Fruit fly (Drosophila melanogaster) whole organism, embryonic: ENCODE measurements around the gene CG1233.

Experiments
- Abd-B ChIP-seq: fragments of 200-800 bp; sonication (Bioruptor generic); optimal IDR thresholded peaks from 2 replicates; lab custom pipeline; 2018; ENCODE audit warnings: missing biosample characterization, mild to moderate bottlenecking, missing genetic modification characterization, moderate library complexity
- Aef1 ChIP-seq: fragments of 200-800 bp; sonication (Bioruptor generic); IDR thresholded peaks from 3 replicates; pipeline ENCODE4 v1.3.6; 2022; ENCODE audit warnings: missing biosample characterization, missing genetic modification characterization
- Awh ChIP-seq: fragments of 200-800 bp; sonication (Bioruptor generic); IDR thresholded peaks from 2 replicates; pipeline ENCODE4, ENCODE4 v1.3.6; 2022; ENCODE audit warnings: missing biosample characterization, missing genetic modification characterization
- CG10462 ChIP-seq: fragments of 200-800 bp; sonication (Bioruptor generic); optimal IDR thresholded peaks from 2 replicates; lab custom pipeline; 2016; ENCODE audit warnings: missing biosample characterization, missing genetic modification characterization
- CG11456 ChIP-seq: fragments of 200-800 bp; sonication (Bioruptor generic); IDR thresholded peaks from 3 replicates; pipeline ENCODE4 v1.3.6; 2022; ENCODE audit warnings: missing biosample characterization, missing genetic modification characterization
- CG11560 ChIP-seq: fragments of 200-800 bp; sonication (Bioruptor generic); IDR thresholded peaks from 3 replicates; pipeline ENCODE4 v1.3.6; 2022; ENCODE audit warnings: missing biosample characterization, missing genetic modification characterization
- CG1233 ChIP-seq: fragments of 200-800 bp; sonication (Bioruptor generic); optimal IDR thresholded peaks from 4 replicates; lab custom pipeline; 2018; ENCODE audit warnings: missing biosample characterization, mild to moderate bottlenecking, missing genetic modification characterization
- CG14014 ChIP-seq: fragments of 200-800 bp; sonication (Bioruptor generic); IDR thresholded peaks from 2 replicates; pipeline ENCODE4 v1.3.6; 2022; ENCODE audit warnings: missing biosample characterization, missing genetic modification characterization
- CG15011 ChIP-seq: fragments of 200-800 bp; sonication (Bioruptor generic); optimal IDR thresholded peaks from 3 replicates; lab custom pipeline; 2018; ENCODE audit warnings: missing biosample characterization, mild to moderate bottlenecking, missing genetic modification characterization
- CG18476 ChIP-seq: fragments of 200-800 bp; sonication (Bioruptor generic); optimal IDR thresholded peaks from 2 replicates; lab custom pipeline; 2016; ENCODE audit warnings: missing biosample characterization, mild to moderate bottlenecking, missing genetic modification characterization
- CG2116 ChIP-seq: fragments of 200-800 bp; sonication (Bioruptor generic); optimal IDR thresholded peaks from 3 replicates; lab custom pipeline; 2018; ENCODE audit warnings: missing biosample characterization, mild to moderate bottlenecking, missing genetic modification characterization
- CG3838 ChIP-seq: fragments of 200-800 bp; sonication (Bioruptor generic); optimal IDR thresholded peaks from 3 replicates; lab custom pipeline; 2016; ENCODE audit warnings: missing biosample characterization, missing genetic modification characterization
- CG3847 ChIP-seq: fragments of 200-800 bp; sonication (Bioruptor generic); IDR thresholded peaks from 2 replicates; pipeline ENCODE4 v1.3.6; 2022; ENCODE audit warnings: missing biosample characterization, missing genetic modification characterization
- CG5953 ChIP-seq: fragments of 200-800 bp; sonication (Bioruptor generic); IDR thresholded peaks from 2 replicates; pipeline ENCODE4 v1.3.6; 2022; ENCODE audit warnings: missing biosample characterization, missing genetic modification characterization
- CG6765 ChIP-seq: fragments of 200-800 bp; sonication (Bioruptor generic); optimal IDR thresholded peaks from 3 replicates; lab custom pipeline; 2017; ENCODE audit warnings: missing biosample characterization, mild to moderate bottlenecking, missing genetic modification characterization
- CG8089 ChIP-seq: fragments of 200-800 bp; sonication (Bioruptor generic); optimal IDR thresholded peaks from 3 replicates; lab custom pipeline; 2016; ENCODE audit warnings: missing biosample characterization, missing genetic modification characterization
- CG9609 ChIP-seq: fragments of 200-800 bp; sonication (Bioruptor generic); optimal IDR thresholded peaks from 3 replicates; lab custom pipeline; 2016; ENCODE audit warnings: missing biosample characterization, missing genetic modification characterization
- Dad ChIP-seq: fragments of 200-800 bp; sonication (Bioruptor generic); optimal IDR thresholded peaks from 3 replicates; lab custom pipeline; 2016; ENCODE audit warnings: missing biosample characterization, missing genetic modification characterization
- Deaf1 ChIP-seq: fragments of 200-800 bp; optimal IDR thresholded peaks from 3 replicates; lab custom pipeline; 2019; ENCODE audit warnings: missing biosample characterization, mild to moderate bottlenecking, missing genetic modification characterization, moderate library complexity
- Dfd ChIP-seq, 2 experiments: fragments of >200 bp; optimal IDR thresholded peaks; 2 replicates each; lab custom pipeline; 2017; ENCODE audit warnings: missing biosample characterization in 2 of 2, missing genetic modification characterization in 2 of 2
- Dip3 ChIP-seq: fragments of 200-800 bp; sonication (Bioruptor generic); optimal IDR thresholded peaks from 3 replicates; lab custom pipeline; 2016; ENCODE audit warnings: missing biosample characterization, missing genetic modification characterization
- Dref ChIP-seq: fragments of 200-800 bp; sonication (Bioruptor generic); IDR thresholded peaks from 2 replicates; pipeline ENCODE4 v1.3.6; 2022; ENCODE audit warnings: missing biosample characterization, missing genetic modification characterization
- Ets97D ChIP-seq: fragments of 200-800 bp; sonication (Bioruptor generic); optimal IDR thresholded peaks from 3 replicates; lab custom pipeline; 2016; ENCODE audit warnings: missing biosample characterization, missing genetic modification characterization
- Mad ChIP-seq: fragments of 200-800 bp; sonication (Bioruptor generic); optimal IDR thresholded peaks from 2 replicates; lab custom pipeline; 2016; ENCODE audit warnings: missing biosample characterization, missing genetic modification characterization
- Mes4 ChIP-seq: fragments of 200-800 bp; sonication (Bioruptor generic); optimal IDR thresholded peaks from 2 replicates; lab custom pipeline; 2016; ENCODE audit warnings: missing biosample characterization, missing genetic modification characterization
- Mrtf ChIP-seq: fragments of 200-800 bp; sonication (Bioruptor generic); IDR thresholded peaks from 3 replicates; pipeline ENCODE4 v1.3.6; 2022; ENCODE audit warnings: missing biosample characterization, missing genetic modification characterization
- NfI ChIP-seq: fragments of 200-800 bp; sonication (Bioruptor generic); optimal IDR thresholded peaks from 3 replicates; lab custom pipeline; 2018; ENCODE audit warnings: missing biosample characterization, mild to moderate bottlenecking, missing genetic modification characterization, moderate library complexity
- Ptx1 ChIP-seq: fragments of 200-800 bp; sonication (Bioruptor generic); IDR thresholded peaks from 2 replicates; pipeline ENCODE4 v1.3.6; 2022; ENCODE audit warnings: missing biosample characterization, missing genetic modification characterization
- Rfx ChIP-seq: fragments of 200-800 bp; sonication (Bioruptor generic); IDR thresholded peaks from 2 replicates; pipeline ENCODE4 v1.3.6; 2022; ENCODE audit warnings: missing biosample characterization, missing genetic modification characterization
- Sox102F ChIP-seq: fragments of 200-800 bp; sonication (Bioruptor generic); optimal IDR thresholded peaks from 2 replicates; lab custom pipeline; 2018; ENCODE audit warnings: missing biosample characterization, mild to moderate bottlenecking, missing genetic modification characterization, moderate library complexity
- Trl ChIP-seq, 3 experiments: fragments of >200 bp in 2 of 3; fragments of 200-800 bp in 1 of 3; sonication (Bioruptor generic) in 1 of 3; optimal IDR thresholded peaks; 2 replicates in 1 of 3; 3 replicates in 2 of 3; lab custom pipeline; 2016 to 2017; ENCODE audit warnings: missing biosample characterization in 1 of 3, missing genetic modification characterization in 1 of 3
- ap ChIP-seq: fragments of 200-800 bp; sonication (Bioruptor generic); IDR thresholded peaks from 2 replicates; pipeline ENCODE4 v1.3.6; 2022; ENCODE audit warnings: missing biosample characterization, missing genetic modification characterization
- ara ChIP-seq: fragments of 200-800 bp; sonication (Bioruptor generic); IDR thresholded peaks from 2 replicates; pipeline ENCODE4 v1.3.6; 2022; ENCODE audit warnings: missing biosample characterization, missing genetic modification characterization
- bab2 ChIP-seq: fragments of 200-800 bp; sonication (Bioruptor generic); optimal IDR thresholded peaks from 2 replicates; lab custom pipeline; 2016; ENCODE audit warnings: missing biosample characterization, missing genetic modification characterization
- chif ChIP-seq, 2 experiments: fragments of 200-800 bp; sonication (Bioruptor generic); optimal IDR thresholded peaks; 3 replicates each; lab custom pipeline; 2016; ENCODE audit warnings: missing biosample characterization in 2 of 2, missing genetic modification characterization in 2 of 2
- dmrt11E ChIP-seq: fragments of 200-800 bp; sonication (Bioruptor generic); optimal IDR thresholded peaks from 3 replicates; lab custom pipeline; 2018; ENCODE audit warnings: missing biosample characterization, mild to moderate bottlenecking, missing genetic modification characterization, moderate library complexity
- en ChIP-seq: fragments of 200-800 bp; sonication (Bioruptor generic); optimal IDR thresholded peaks from 2 replicates; lab custom pipeline; 2016; ENCODE audit warnings: missing biosample characterization, missing genetic modification characterization
- gro ChIP-seq: fragments of 200-800 bp; sonication (Bioruptor generic); optimal IDR thresholded peaks from 2 replicates; lab custom pipeline; 2016; ENCODE audit warnings: missing biosample characterization, missing genetic modification characterization
- hth ChIP-seq: fragments of >200 bp; optimal IDR thresholded peaks from 2 replicates; lab custom pipeline; 2017; ENCODE audit warnings: inconsistent platforms
- jigr1 ChIP-seq: fragments of 200-800 bp; sonication (Bioruptor generic); IDR thresholded peaks from 3 replicates; pipeline ENCODE4 v1.3.6; 2022; ENCODE audit warnings: missing biosample characterization, missing genetic modification characterization
- peb ChIP-seq: fragments of 200-800 bp; sonication (Bioruptor generic); IDR thresholded peaks from 2 replicates; pipeline ENCODE4 v1.3.6; 2022; ENCODE audit warnings: missing biosample characterization, missing genetic modification characterization
- sc ChIP-seq, 3 experiments: fragments of >200 bp in 2 of 3; fragments of 200-800 bp in 1 of 3; sonication (Bioruptor generic) in 1 of 3; optimal IDR thresholded peaks; 2 replicates in 2 of 3; 3 replicates in 1 of 3; lab custom pipeline; 2017; ENCODE audit warnings: mild to moderate bottlenecking in 1 of 3, missing biosample characterization in 1 of 3, missing genetic modification characterization in 1 of 3, missing genetic modification reagents in 1 of 3
- slou ChIP-seq: fragments of 200-800 bp; sonication (Bioruptor generic); optimal IDR thresholded peaks from 3 replicates; lab custom pipeline; 2016; ENCODE audit warnings: missing biosample characterization, missing genetic modification characterization
- stc ChIP-seq: fragments of 200-800 bp; sonication (Bioruptor generic); IDR thresholded peaks from 2 replicates; pipeline ENCODE4 v1.3.6; 2022; ENCODE audit warnings: missing biosample characterization, missing genetic modification characterization
- tgo ChIP-seq: fragments of 200-800 bp; sonication (Bioruptor generic); IDR thresholded peaks from 3 replicates; pipeline ENCODE4 v1.3.6; 2022; ENCODE audit warnings: missing biosample characterization, missing genetic modification characterization
- trem ChIP-seq: fragments of 200-800 bp; optimal IDR thresholded peaks from 3 replicates; lab custom pipeline; 2019; ENCODE audit warnings: missing biosample characterization, mild to moderate bottlenecking, missing genetic modification characterization, moderate library complexity
- trh ChIP-seq: fragments of 200-800 bp; sonication (Bioruptor generic); optimal IDR thresholded peaks from 2 replicates; lab custom pipeline; 2016; ENCODE audit warnings: missing biosample characterization, missing genetic modification characterization
- vnd ChIP-seq: fragments of 200-800 bp; sonication (Bioruptor generic); IDR thresholded peaks from 3 replicates; pipeline ENCODE4 v1.3.6; 2022; ENCODE audit warnings: missing biosample characterization, missing genetic modification characterization; ENCODE audit not compliant: partially characterized antibody
- vvl ChIP-seq: fragments of 200-800 bp; sonication (Bioruptor generic); IDR thresholded peaks from 2 replicates; pipeline ENCODE4 v1.3.6; 2022; ENCODE audit warnings: missing biosample characterization, missing genetic modification characterization

CG1233 gene

DNA sequence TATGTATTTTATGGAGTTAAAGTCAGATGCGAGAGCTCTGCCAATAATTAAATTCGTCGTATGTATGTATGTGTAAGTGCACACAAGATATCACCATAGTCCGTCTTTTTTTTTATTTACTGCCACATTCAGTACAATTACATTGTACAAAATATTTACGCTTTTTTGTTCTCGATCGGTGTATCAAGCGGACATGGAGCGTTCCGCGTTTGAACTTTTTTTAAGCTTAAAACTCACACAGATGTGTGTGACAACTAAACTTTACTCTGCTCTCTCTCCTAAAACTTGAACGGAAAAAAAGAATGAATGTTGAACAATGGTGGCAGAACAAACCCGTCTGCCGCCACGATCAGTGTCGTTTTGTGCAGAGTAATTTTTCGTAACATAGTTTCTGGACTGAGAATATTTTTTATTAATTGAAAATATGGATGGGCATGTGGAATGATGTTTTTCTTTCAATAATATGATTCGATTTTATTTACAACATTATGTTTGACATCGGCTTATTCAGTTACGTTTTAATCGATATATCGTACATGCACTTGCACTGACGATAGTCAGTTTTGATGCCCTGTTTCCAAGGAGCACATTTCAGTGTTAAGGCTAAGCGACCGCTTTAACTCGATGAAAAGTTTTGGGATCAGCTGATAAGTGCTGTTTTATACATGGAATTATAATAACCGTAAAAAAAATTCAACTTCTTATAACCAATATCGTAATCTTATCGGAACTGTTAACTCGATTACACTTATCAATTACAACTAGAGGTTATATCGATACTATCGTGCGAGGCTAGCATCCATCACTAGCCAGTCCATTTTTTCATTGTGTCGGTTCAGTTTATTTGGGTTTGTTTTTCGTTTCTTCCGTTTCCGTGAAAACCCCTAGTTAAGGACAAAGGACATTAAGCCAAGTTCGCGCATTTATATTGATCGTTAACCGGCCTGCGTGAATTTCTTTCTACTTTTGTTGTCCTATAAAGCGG, 14.3 kb upstream of the CG1233 start, which contains the start of gene mth:
TSS of gene mth (minus strand) at position 302 of the 985 bp plus-strand sequence.
- 0 out of 2 replicates have a peak, but pooled peaks have one; percentile 28 for TF ChIP-seq CG14014 (GFP tag; lab: Robert Waterston, UW)
- no peak for TF ChIP-seq hth (lab: Kevin White, UChicago)
- TF ChIP-seq CG15011 (GFP tag; lab: Kevin White, UChicago), result peak; percentile 16
- peak; percentile 24 for TF ChIP-seq CG10462 (GFP tag; lab: Kevin White, UChicago)
- peak; percentile 99 for TF ChIP-seq vnd (GFP tag; lab: Robert Waterston, UW)
- peak; percentile 74; the same call in 1 of the 3 replicates for TF ChIP-seq CG11560 (tag; lab: Robert Waterston, UW)
- TF ChIP-seq Ets97D (GFP tag; lab: Kevin White, UChicago), result peak; percentile 77
- peak; percentile 49 for TF ChIP-seq Ptx1 (GFP tag; lab: Robert Waterston, UW)
- peak; percentile 5 for TF ChIP-seq bab2
- peak; percentile 31 for TF ChIP-seq Sox102F (GFP tag; lab: Kevin White, UChicago)
- no peak for TF ChIP-seq ap (GFP tag; lab: Robert Waterston, UW)
- TF ChIP-seq slou (GFP tag; lab: Kevin White, UChicago), result no peak
- peak; percentile 48 for TF ChIP-seq NfI (GFP tag; lab: Kevin White, UChicago)
- TF ChIP-seq Deaf1 (tag; lab: Kevin White, UChicago), result peak; percentile 25
- TF ChIP-seq CG3838, result no peak
- no peak for TF ChIP-seq tgo (GFP tag; lab: Robert Waterston, UW)
- peak; percentile 43 for TF ChIP-seq Mad (GFP tag; lab: Kevin White, UChicago)
- TF ChIP-seq CG8089 (GFP tag; lab: Kevin White, UChicago), result peak; percentile 52
- TF ChIP-seq jigr1 (GFP tag; lab: Robert Waterston, UW), result no peak
- TF ChIP-seq CG3847 (GFP tag; lab: Robert Waterston, UW), result peak; percentile 49
- peak; percentile 79 for TF ChIP-seq Dref (GFP tag; lab: Robert Waterston, UW)
- TF ChIP-seq trh, result no peak
- TF ChIP-seq sc (optimal IDR thresholded peaks at IDR 0.05; lab: Kevin White, UChicago), result no peak
- no peak for TF ChIP-seq sc (GFP tag; optimal IDR thresholded peaks at IDR 0.05; lab: Kevin White, UChicago)
- no peak for TF ChIP-seq peb
- TF ChIP-seq Dad (GFP tag; lab: Kevin White, UChicago), result peak; percentile 48
- peak; percentile 64 for TF ChIP-seq gro (GFP tag; lab: Kevin White, UChicago)
- TF ChIP-seq CG9609 (GFP tag; lab: Kevin White, UChicago), result peak; percentile 60
- no peak for TF ChIP-seq ara (GFP tag; lab: Robert Waterston, UW)
- peak; percentile 16 for TF ChIP-seq CG18476
- peak; percentile 51 for TF ChIP-seq vvl (GFP tag; lab: Robert Waterston, UW)
- no peak for TF ChIP-seq Mrtf
- TF ChIP-seq Awh (GFP tag; lab: Robert Waterston, UW), result no peak
- peak; percentile 77 for TF ChIP-seq trem
- no peak; the same call in 2 of the 3 replicates for TF ChIP-seq Aef1
- no peak for TF ChIP-seq CG5953 (GFP tag; lab: Robert Waterston, UW)
- TF ChIP-seq CG2116 (GFP tag; lab: Kevin White, UChicago), result peak; percentile 94
- TF ChIP-seq en (GFP tag; lab: Kevin White, UChicago), result no peak
- peak; percentile 57 for TF ChIP-seq Dip3 (GFP tag; lab: Kevin White, UChicago)
- peak; percentile 48; the same call in 1 of the 3 replicates for TF ChIP-seq CG11456 (GFP tag; lab: Robert Waterston, UW)
- no peak for TF ChIP-seq CG1233 (GFP tag; lab: Kevin White, UChicago)
- TF ChIP-seq Rfx (GFP tag; lab: Robert Waterston, UW), result peak; percentile 53; the same call in 1 of the 2 replicates
- peak; percentile 60 for TF ChIP-seq Abd-B (GFP tag; lab: Kevin White, UChicago)
- peak; percentile 40 for TF ChIP-seq dmrt11E
- TF ChIP-seq Trl (optimal IDR thresholded peaks at IDR 0.05; lab: Kevin White, UChicago), result no peak
- TF ChIP-seq Trl (GFP tag; optimal IDR thresholded peaks at IDR 0.05; lab: Kevin White, UChicago), result peak; percentile 24
- no peak for TF ChIP-seq Dfd (GFP tag; optimal IDR thresholded peaks at IDR 0.05; lab: Kevin White, UChicago)
- peak; percentile 39 for TF ChIP-seq Mes4 (GFP tag; lab: Kevin White, UChicago)
- TF ChIP-seq CG6765 (GFP tag; lab: Kevin White, UChicago), result no peak
- peak; percentile 27; the same call in 1 of the 2 replicates for TF ChIP-seq stc
- peak in 1 of 2 experiments; percentile 15 for TF ChIP-seq chif (GFP tag; optimal IDR thresholded peaks at IDR 0.05; lab: Kevin White, UChicago)
